Fruit fly (Drosophila melanogaster): ENCODE results near the gene CG32655.

Gene CG32655

DNA sequence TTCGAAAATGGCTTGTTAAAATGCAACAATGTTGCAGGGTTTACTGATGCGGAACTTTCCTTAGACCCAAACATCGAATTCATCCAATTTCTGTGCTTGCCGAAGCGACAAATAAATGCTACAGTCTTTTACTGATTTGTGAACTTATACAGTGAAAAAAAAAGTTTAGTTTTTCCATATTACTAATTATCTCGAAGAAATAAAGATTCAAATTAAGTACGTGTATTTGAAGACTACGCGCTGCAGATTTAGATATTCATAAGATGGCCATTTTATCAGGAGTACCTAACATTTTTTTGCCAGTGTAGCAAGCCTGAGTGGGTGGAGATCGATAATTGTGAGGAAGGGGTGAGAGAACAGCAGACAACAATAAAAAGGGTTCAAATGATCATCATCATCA is 14.2 kb downstream of the CG32655 start (continued):
- TF ChIP-seq CG7839 (tag; optimal IDR thresholded peaks at IDR 0.05) (peak; percentile 64), CG12391 (tag; optimal IDR thresholded peaks at IDR 0.05) (peak; percentile 41), sob (GFP tag; IDR thresholded peaks at IDR 0.05) (peak; percentile 33; the same call in 1 of the 2 replicates), CG5245 (GFP tag; optimal IDR thresholded peaks at IDR 0.05) (peak; percentile 37), Rfx (GFP tag; IDR thresholded peaks at IDR 0.05) (peak; percentile 16; the same call in 1 of the 2 replicates), Ssrp (tag; optimal IDR thresholded peaks at IDR 0.05) (peak; percentile 59), Rx (GFP tag; IDR thresholded peaks at IDR 0.05) (peak; percentile 45; the same call in 1 of the 2 replicates), CG17328 (GFP tag; IDR thresholded peaks at IDR 0.05) (peak; percentile 66), Lim3 (GFP tag; IDR thresholded peaks at IDR 0.05) (no peak), Neu2 (GFP tag; optimal IDR thresholded peaks at IDR 0.05; ENCODE audit: borderline replicate concordance) (no peak), salm (tag; optimal IDR thresholded peaks at IDR 0.05) (no peak), CG14050 (GFP tag; IDR thresholded peaks at IDR 0.05) (0 out of 3 replicates have a peak, but pooled peaks have one; percentile 9), CG7372 (GFP tag; IDR thresholded peaks at IDR 0.05) (no peak), CG14014 (GFP tag; IDR thresholded peaks at IDR 0.05) (peak; percentile 23; the same call in 1 of the 2 replicates), nerfin-1 (tag; optimal IDR thresholded peaks at IDR 0.05) (peak; percentile 14), nau (GFP tag; optimal IDR thresholded peaks at IDR 0.05) (no peak), CG7357 (GFP tag; IDR thresholded peaks at IDR 0.05) (peak; percentile 37; the same call in 1 of the 3 replicates), mirr (GFP tag; optimal IDR thresholded peaks at IDR 0.05) (no peak), Hr3 (GFP tag; optimal IDR thresholded peaks at IDR 0.05) (peak; percentile 34), hkb (optimal IDR thresholded peaks at IDR 0.05) (no peak), hkb (GFP tag; IDR thresholded peaks at IDR 0.05) (no peak; the same call in 1 of the 2 replicates), hbn (GFP tag; IDR thresholded peaks at IDR 0.05; ENCODE audit: partially characterized antibody) (no peak), CG14965 (GFP tag; optimal IDR thresholded peaks at IDR 0.05; ENCODE audit: borderline replicate concordance) (no peak), dati (GFP tag; IDR thresholded peaks at IDR 0.05) (no peak), Abd-B (GFP tag; optimal IDR thresholded peaks at IDR 0.05) (peak; percentile 28), onecut (GFP tag; IDR thresholded peaks at IDR 0.05) (peak; percentile 83), grn (GFP tag; optimal IDR thresholded peaks at IDR 0.05) (no peak), chinmo (GFP tag; IDR thresholded peaks at IDR 0.05; ENCODE audit: partially characterized antibody) (no peak), fu2 (GFP tag; optimal IDR thresholded peaks at IDR 0.05) (no peak), row (GFP tag; IDR thresholded peaks at IDR 0.05) (peak; percentile 54), slbo (GFP tag; IDR thresholded peaks at IDR 0.05) (no peak), chm (GFP tag; IDR thresholded peaks at IDR 0.05) (no peak), twi (tag; optimal IDR thresholded peaks at IDR 0.05) (no peak), ap (GFP tag; IDR thresholded peaks at IDR 0.05) (no peak), CG34224 (GFP tag; IDR thresholded peaks at IDR 0.05; ENCODE audit: partially characterized antibody) (no peak), E2f2 (GFP tag; IDR thresholded peaks at IDR 0.05) (no peak), Dref (GFP tag; IDR thresholded peaks at IDR 0.05) (no peak), sqz (GFP tag; optimal IDR thresholded peaks at IDR 0.05) (no peak), Hey (tag; optimal IDR thresholded peaks at IDR 0.05) (no peak), run (tag; optimal IDR thresholded peaks at IDR 0.05) (no peak), hth (optimal IDR thresholded peaks at IDR 0.05) (no peak), danr (GFP tag; IDR thresholded peaks at IDR 0.05) (peak; percentile 41; the same call in 1 of the 2 replicates), CrebB (tag; optimal IDR thresholded peaks at IDR 0.05) (no peak), CG12769 (tag; optimal IDR thresholded peaks at IDR 0.05) (peak; percentile 38), pnt (GFP tag; optimal IDR thresholded peaks at IDR 0.05) (peak; percentile 85), wor (GFP tag; IDR thresholded peaks at IDR 0.05) (peak; percentile 32; the same call in 1 of the 2 replicates), CG10959 (GFP tag; IDR thresholded peaks at IDR 0.05) (no peak), CG30431 (GFP tag; optimal IDR thresholded peaks at IDR 0.05) (peak; percentile 9), MBD-R2 (GFP tag; IDR thresholded peaks at IDR 0.05) (no peak), CG6683 (GFP tag; optimal IDR thresholded peaks at IDR 0.05) (no peak), ac (GFP tag; optimal IDR thresholded peaks at IDR 0.05) (no peak), gem (tag; optimal IDR thresholded peaks at IDR 0.05) (peak; percentile 66)

Data from whole organism, embryonic.